Fruit fly (Drosophila melanogaster) whole organism, embryonic: ENCODE results near the gene galla-2.

Experiments used
- B-H2 ChIP-seq: fragments of 200-800 bp; sonication (Bioruptor generic); optimal IDR thresholded peaks from 2 replicates; lab custom pipeline; 2018; ENCODE audit warnings: missing biosample characterization, mild to moderate bottlenecking, missing genetic modification characterization
- CG10543 ChIP-seq: fragments of 200-800 bp; sonication (Bioruptor generic); optimal IDR thresholded peaks from 3 replicates; lab custom pipeline; 2017; ENCODE audit warnings: missing biosample characterization, mild to moderate bottlenecking, missing genetic modification characterization, moderate library complexity
- CG10654 ChIP-seq: fragments of 200-800 bp; sonication (Bioruptor generic); optimal IDR thresholded peaks from 2 replicates; lab custom pipeline; 2016; ENCODE audit warnings: missing biosample characterization, missing genetic modification characterization
- CG11456 ChIP-seq: fragments of 200-800 bp; sonication (Bioruptor generic); IDR thresholded peaks from 3 replicates; pipeline ENCODE4 v1.3.6; 2022; ENCODE audit warnings: missing biosample characterization, missing genetic modification characterization
- CG11504 ChIP-seq: fragments of 200-800 bp; sonication (Bioruptor generic); optimal IDR thresholded peaks from 3 replicates; lab custom pipeline; 2019; ENCODE audit warnings: missing biosample characterization, mild to moderate bottlenecking, missing genetic modification characterization, moderate library complexity
- CG12236 ChIP-seq: fragments of 200-800 bp; sonication (Bioruptor generic); optimal IDR thresholded peaks from 2 replicates; lab custom pipeline; 2016; ENCODE audit warnings: missing biosample characterization, missing genetic modification characterization
- CG13287 ChIP-seq: fragments of 200-800 bp; sonication (Bioruptor generic); IDR thresholded peaks from 2 replicates; pipeline ENCODE4 v1.3.6; 2022; ENCODE audit warnings: missing biosample characterization, missing genetic modification characterization; ENCODE audit not compliant: partially characterized antibody
- CG13624 ChIP-seq: fragments of 200-800 bp; sonication (Bioruptor generic); optimal IDR thresholded peaks from 2 replicates; lab custom pipeline; 2016; ENCODE audit warnings: missing biosample characterization, missing genetic modification characterization
- CG14667 ChIP-seq: fragments of 200-800 bp; sonication (Bioruptor generic); IDR thresholded peaks from 2 replicates; pipeline ENCODE4 v1.3.6; 2022; ENCODE audit warnings: missing biosample characterization, missing genetic modification characterization
- CG14710 ChIP-seq: fragments of 200-800 bp; sonication (Bioruptor generic); optimal IDR thresholded peaks from 3 replicates; lab custom pipeline; 2019; ENCODE audit warnings: missing biosample characterization, mild to moderate bottlenecking, missing genetic modification characterization, moderate library complexity
- CG14860 ChIP-seq: fragments of 200-800 bp; sonication (Bioruptor generic); IDR thresholded peaks from 3 replicates; pipeline ENCODE4 v1.3.6; 2022; ENCODE audit warnings: missing biosample characterization, missing genetic modification characterization; ENCODE audit not compliant: partially characterized antibody
- CG1529 ChIP-seq: fragments of 200-800 bp; sonication (Bioruptor generic); optimal IDR thresholded peaks from 3 replicates; lab custom pipeline; 2018; ENCODE audit warnings: missing biosample characterization, missing genetic modification characterization
- CG15601 ChIP-seq: fragments of 200-800 bp; sonication (Bioruptor generic); optimal IDR thresholded peaks from 3 replicates; lab custom pipeline; 2019; ENCODE audit warnings: missing biosample characterization, mild to moderate bottlenecking, missing genetic modification characterization, moderate library complexity
- CG31224 ChIP-seq: fragments of 200-800 bp; sonication (Bioruptor generic); IDR thresholded peaks from 2 replicates; pipeline ENCODE4 v1.3.6; 2022; ENCODE audit warnings: missing biosample characterization, missing genetic modification characterization
- CG4404 ChIP-seq: fragments of 200-800 bp; sonication (Bioruptor generic); IDR thresholded peaks from 2 replicates; pipeline ENCODE4 v1.3.6; 2022; ENCODE audit warnings: missing biosample characterization, missing genetic modification characterization
- CG7271 ChIP-seq: fragments of 200-800 bp; sonication (Bioruptor generic); optimal IDR thresholded peaks from 2 replicates; lab custom pipeline; 2018; ENCODE audit warnings: missing biosample characterization, mild to moderate bottlenecking, missing genetic modification characterization, moderate library complexity
- CG9727 ChIP-seq: fragments of 200-800 bp; sonication (Bioruptor generic); optimal IDR thresholded peaks from 3 replicates; lab custom pipeline; 2017; ENCODE audit warnings: missing biosample characterization, mild to moderate bottlenecking, missing genetic modification characterization
- CHES-1-like ChIP-seq: fragments of 200-800 bp; sonication (Bioruptor generic); optimal IDR thresholded peaks from 2 replicates; lab custom pipeline; 2016; ENCODE audit warnings: missing biosample characterization, missing genetic modification characterization
- CoRest ChIP-seq: fragments of 200-800 bp; sonication (Bioruptor generic); optimal IDR thresholded peaks from 3 replicates; lab custom pipeline; 2018; ENCODE audit warnings: missing biosample characterization, mild to moderate bottlenecking, missing genetic modification characterization, moderate library complexity
- Dbx ChIP-seq: fragments of 200-800 bp; sonication (Bioruptor generic); IDR thresholded peaks from 3 replicates; pipeline ENCODE4 v1.3.6; 2022; ENCODE audit warnings: missing biosample characterization, missing genetic modification characterization
- Dfd ChIP-seq, 2 experiments: fragments of >200 bp; optimal IDR thresholded peaks; 2 replicates each; lab custom pipeline; 2017; ENCODE audit warnings: missing biosample characterization in 2 of 2, missing genetic modification characterization in 2 of 2
- E2f1 ChIP-seq: fragments of 200-800 bp; sonication (Bioruptor generic); IDR thresholded peaks from 2 replicates; pipeline ENCODE4 v1.3.6; 2022; ENCODE audit warnings: missing biosample characterization, missing genetic modification characterization
- Mes4 ChIP-seq: fragments of 200-800 bp; sonication (Bioruptor generic); optimal IDR thresholded peaks from 2 replicates; lab custom pipeline; 2016; ENCODE audit warnings: missing biosample characterization, missing genetic modification characterization
- Oli ChIP-seq: fragments of 200-800 bp; sonication (Bioruptor generic); optimal IDR thresholded peaks from 2 replicates; lab custom pipeline; 2018; ENCODE audit warnings: missing biosample characterization, mild to moderate bottlenecking, missing genetic modification characterization, moderate library complexity
- Ptx1 ChIP-seq: fragments of 200-800 bp; sonication (Bioruptor generic); IDR thresholded peaks from 2 replicates; pipeline ENCODE4 v1.3.6; 2022; ENCODE audit warnings: missing biosample characterization, missing genetic modification characterization
- Rfx ChIP-seq: fragments of 200-800 bp; sonication (Bioruptor generic); IDR thresholded peaks from 2 replicates; pipeline ENCODE4 v1.3.6; 2022; ENCODE audit warnings: missing biosample characterization, missing genetic modification characterization
- Vsx1 ChIP-seq: fragments of 200-800 bp; sonication (Bioruptor generic); optimal IDR thresholded peaks from 2 replicates; lab custom pipeline; 2017; ENCODE audit warnings: missing biosample characterization, mild to moderate bottlenecking, missing genetic modification characterization, missing genetic modification reagents
- Xbp1 ChIP-seq: fragments of 200-800 bp; sonication (Bioruptor generic); optimal IDR thresholded peaks from 3 replicates; lab custom pipeline; 2016; ENCODE audit warnings: missing biosample characterization, mild to moderate bottlenecking, missing genetic modification characterization
- Xrp1 ChIP-seq: fragments of 200-800 bp; sonication (Bioruptor generic); IDR thresholded peaks from 2 replicates; pipeline ENCODE4 v1.3.6; 2022; ENCODE audit warnings: missing biosample characterization, missing genetic modification characterization
- bsh ChIP-seq, 2 experiments: fragments of 200-800 bp; sonication (Bioruptor generic); optimal IDR thresholded peaks; 2 replicates each; lab custom pipeline; 2017 to 2018; ENCODE audit warnings: mild to moderate bottlenecking in 2 of 2, missing biosample characterization in 2 of 2, missing genetic modification characterization in 2 of 2, moderate library complexity in 1 of 2
- btn ChIP-seq: fragments of 200-800 bp; sonication (Bioruptor generic); optimal IDR thresholded peaks from 2 replicates; lab custom pipeline; 2016; ENCODE audit warnings: missing biosample characterization, missing genetic modification characterization
- chinmo ChIP-seq: fragments of 200-800 bp; sonication (Bioruptor generic); IDR thresholded peaks from 4 replicates; pipeline ENCODE4 v1.3.6; 2022; ENCODE audit warnings: missing biosample characterization, missing genetic modification characterization; ENCODE audit not compliant: partially characterized antibody
- dm ChIP-seq: fragments of 200-800 bp; sonication (Bioruptor generic); optimal IDR thresholded peaks from 3 replicates; lab custom pipeline; 2016; ENCODE audit warnings: missing biosample characterization, missing genetic modification characterization
- dmrt11E ChIP-seq: fragments of 200-800 bp; sonication (Bioruptor generic); optimal IDR thresholded peaks from 3 replicates; lab custom pipeline; 2018; ENCODE audit warnings: missing biosample characterization, mild to moderate bottlenecking, missing genetic modification characterization, moderate library complexity
- ems ChIP-seq: fragments of 200-800 bp; sonication (Bioruptor generic); optimal IDR thresholded peaks from 3 replicates; lab custom pipeline; 2016; ENCODE audit warnings: missing biosample characterization, missing genetic modification characterization
- gcm ChIP-seq: fragments of 200-800 bp; sonication (Bioruptor generic); optimal IDR thresholded peaks from 2 replicates; lab custom pipeline; 2019; ENCODE audit warnings: missing biosample characterization, mild to moderate bottlenecking, missing genetic modification characterization, moderate library complexity
- knrl ChIP-seq: fragments of 200-800 bp; sonication (Bioruptor generic); IDR thresholded peaks from 3 replicates; pipeline ENCODE4 v1.3.6; 2022; ENCODE audit warnings: missing biosample characterization, missing genetic modification characterization; ENCODE audit not compliant: partially characterized antibody
- p53 ChIP-seq: fragments of 200-800 bp; sonication (Bioruptor generic); optimal IDR thresholded peaks from 2 replicates; lab custom pipeline; 2016; ENCODE audit warnings: missing biosample characterization, missing genetic modification characterization
- prd ChIP-seq, 3 experiments: fragments of >200 bp in 2 of 3; fragments of 200-800 bp in 1 of 3; sonication (Bioruptor generic) in 1 of 3; optimal IDR thresholded peaks in 2 of 3; IDR thresholded peaks in 1 of 3; 2 replicates in 2 of 3; 3 replicates in 1 of 3; pipeline versions ENCODE4 v1.3.6 to Lab custom; 2017 to 2022; ENCODE audit warnings: missing biosample characterization in 1 of 3, missing genetic modification characterization in 1 of 3
- schlank ChIP-seq: fragments of 200-800 bp; sonication (Bioruptor generic); optimal IDR thresholded peaks from 2 replicates; lab custom pipeline; 2018; ENCODE audit warnings: missing biosample characterization, mild to moderate bottlenecking, missing genetic modification characterization
- sd ChIP-seq: fragments of 200-800 bp; sonication (Bioruptor generic); optimal IDR thresholded peaks from 3 replicates; lab custom pipeline; 2018; ENCODE audit warnings: missing biosample characterization, mild to moderate bottlenecking, missing genetic modification characterization, moderate library complexity
- sima ChIP-seq: fragments of 200-800 bp; sonication (Bioruptor generic); optimal IDR thresholded peaks from 2 replicates; lab custom pipeline; 2016; ENCODE audit warnings: missing biosample characterization, missing genetic modification characterization
- sr ChIP-seq: fragments of 200-800 bp; sonication (Bioruptor generic); IDR thresholded peaks from 3 replicates; pipeline ENCODE4 v1.3.6; 2022; ENCODE audit warnings: missing biosample characterization, missing genetic modification characterization
- twi ChIP-seq: fragments of 200-800 bp; optimal IDR thresholded peaks from 2 replicates; lab custom pipeline; 2019; ENCODE audit warnings: missing biosample characterization, mild to moderate bottlenecking, missing genetic modification characterization, moderate library complexity
- unc-4 ChIP-seq: fragments of 200-800 bp; sonication (Bioruptor generic); IDR thresholded peaks from 2 replicates; pipeline ENCODE4 v1.3.6; 2022; ENCODE audit warnings: missing biosample characterization, missing genetic modification characterization; ENCODE audit not compliant: partially characterized antibody
- vnd ChIP-seq: fragments of 200-800 bp; sonication (Bioruptor generic); IDR thresholded peaks from 3 replicates; pipeline ENCODE4 v1.3.6; 2022; ENCODE audit warnings: missing biosample characterization, missing genetic modification characterization; ENCODE audit not compliant: partially characterized antibody
- z ChIP-seq: fragments of 200-800 bp; sonication (Bioruptor generic); IDR thresholded peaks from 3 replicates; pipeline ENCODE4 v1.3.6; 2022; ENCODE audit warnings: missing biosample characterization, missing genetic modification characterization
- zen ChIP-seq: fragments of 200-800 bp; sonication (Bioruptor generic); optimal IDR thresholded peaks from 3 replicates; lab custom pipeline; 2018; ENCODE audit warnings: missing biosample characterization, mild to moderate bottlenecking, missing genetic modification characterization, moderate library complexity
- zf30C ChIP-seq: fragments of 200-800 bp; sonication (Bioruptor generic); optimal IDR thresholded peaks from 3 replicates; lab custom pipeline; 2018; ENCODE audit warnings: missing biosample characterization, mild to moderate bottlenecking, missing genetic modification characterization

galla-2 gene

DNA sequence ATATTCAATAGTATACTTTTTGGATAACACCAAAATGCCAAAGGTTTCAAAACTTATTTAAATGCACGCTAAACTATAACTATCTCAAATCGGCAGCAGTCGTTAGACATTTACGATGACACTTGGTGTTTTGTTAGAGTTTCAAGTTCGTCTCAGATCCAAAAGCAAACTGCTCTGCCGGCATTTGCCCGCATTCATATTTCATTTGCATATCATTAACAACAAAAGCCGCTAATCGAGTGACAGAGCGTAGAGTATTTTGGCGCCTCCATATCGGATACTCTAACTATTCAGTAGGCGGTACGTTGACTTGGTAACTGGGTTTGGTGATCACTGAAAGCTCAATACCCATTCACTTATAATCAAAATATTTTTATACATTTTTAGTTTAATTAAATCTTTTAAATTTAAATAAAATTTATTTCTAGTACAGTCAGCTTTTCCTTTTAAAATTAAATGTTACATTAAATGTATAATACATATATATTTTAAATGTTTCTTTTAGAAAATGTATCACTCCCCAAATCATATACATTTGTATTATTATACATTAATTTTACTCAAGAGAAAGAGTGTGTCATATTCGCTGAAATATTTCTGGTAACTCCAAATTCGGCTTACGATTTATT is 10.6 kb downstream of the galla-2 start (continued):
- TF ChIP-seq p53, result no peak
- TF ChIP-seq twi (tag; lab: Kevin White, UChicago), result no peak
- TF ChIP-seq Mes4 (GFP tag; lab: Kevin White, UChicago), result no peak
- no peak for TF ChIP-seq Dfd (GFP tag; optimal IDR thresholded peaks at IDR 0.05; lab: Kevin White, UChicago)
- TF ChIP-seq sr (GFP tag; lab: Robert Waterston, UW), result no peak
- peak; percentile 81 for TF ChIP-seq CoRest (tag; lab: Kevin White, UChicago)
- no peak for TF ChIP-seq CG14860 (GFP tag; lab: Robert Waterston, UW)
- TF ChIP-seq ems (GFP tag; lab: Kevin White, UChicago), result no peak
- TF ChIP-seq CG4404 (GFP tag; lab: Robert Waterston, UW), result no peak
- no peak for TF ChIP-seq z (GFP tag; lab: Robert Waterston, UW)
- peak; percentile 94; the same call in 3 of the 4 replicates for TF ChIP-seq chinmo (GFP tag; lab: Robert Waterston, UW)
- TF ChIP-seq CG14710 (tag; lab: Kevin White, UChicago), result peak; percentile 34
- TF ChIP-seq CG31224, result no peak
- TF ChIP-seq vnd (GFP tag; lab: Robert Waterston, UW), result no peak
- no peak for TF ChIP-seq CG11456
- TF ChIP-seq sima (GFP tag; lab: Kevin White, UChicago), result no peak
- TF ChIP-seq Oli, result peak; percentile 58
- TF ChIP-seq CG1529 (GFP tag; lab: Kevin White, UChicago), result no peak
- no peak for TF ChIP-seq CG10654 (GFP tag; lab: Kevin White, UChicago)
- no peak for TF ChIP-seq CHES-1-like
- no peak for TF ChIP-seq zf30C (GFP tag; lab: Kevin White, UChicago)
- TF ChIP-seq bsh (GFP tag; optimal IDR thresholded peaks at IDR 0.05; lab: Kevin White, UChicago), result peak in 1 of 2 experiments; percentile 37
- no peak for TF ChIP-seq zen
- peak; percentile 9; the same call in 1 of the 2 replicates for TF ChIP-seq CG13287 (GFP tag; lab: Robert Waterston, UW)
- no peak for TF ChIP-seq dm (GFP tag; lab: Kevin White, UChicago)
- TF ChIP-seq prd (optimal IDR thresholded peaks at IDR 0.05; lab: Kevin White, UChicago), result no peak
- TF ChIP-seq prd (GFP tag; IDR thresholded peaks at IDR 0.05; lab: Robert Waterston, UW), result 0 out of 3 replicates have a peak, but pooled peaks have one; percentile 35
- no peak for TF ChIP-seq btn (GFP tag; lab: Kevin White, UChicago)
- TF ChIP-seq Vsx1 (GFP tag; lab: Kevin White, UChicago), result peak; percentile 39
- TF ChIP-seq unc-4 (GFP tag; lab: Robert Waterston, UW), result no peak
- peak; percentile 81 for TF ChIP-seq CG11504
- peak; percentile 31; the same call in 1 of the 2 replicates for TF ChIP-seq Rfx
- peak; percentile 45; the same call in 1 of the 2 replicates for TF ChIP-seq Ptx1
- peak; percentile 44 for TF ChIP-seq CG9727 (GFP tag; lab: Kevin White, UChicago)
- TF ChIP-seq gcm (GFP tag; lab: Kevin White, UChicago), result peak; percentile 73
- TF ChIP-seq Xbp1 (GFP tag; lab: Kevin White, UChicago), result peak; percentile 46
- no peak for TF ChIP-seq CG15601 (tag; lab: Kevin White, UChicago)
- TF ChIP-seq CG13624 (GFP tag; lab: Kevin White, UChicago), result no peak
- peak; percentile 44; the same call in 1 of the 2 replicates for TF ChIP-seq Xrp1 (GFP tag; lab: Robert Waterston, UW)
- peak; percentile 60 for TF ChIP-seq B-H2 (GFP tag; lab: Kevin White, UChicago)
- TF ChIP-seq knrl, result no peak
- TF ChIP-seq dmrt11E, result peak; percentile 39
- peak; percentile 14 for TF ChIP-seq CG10543
- TF ChIP-seq CG12236 (GFP tag; lab: Kevin White, UChicago), result no peak
- TF ChIP-seq CG14667 (GFP tag; lab: Robert Waterston, UW), result no peak
- no peak for TF ChIP-seq schlank
- TF ChIP-seq CG7271 (tag; lab: Kevin White, UChicago), result no peak
- peak; percentile 79 for TF ChIP-seq sd (tag; lab: Kevin White, UChicago)
- peak; percentile 16; the same call in 1 of the 2 replicates for TF ChIP-seq E2f1 (GFP tag; lab: Robert Waterston, UW)
- no peak for TF ChIP-seq Dbx (GFP tag; lab: Robert Waterston, UW)
